Fruit fly (Drosophila melanogaster) whole organism, embryonic: Measurements from ENCODE around the gene CG43093.

Experiments
- ATbp ChIP-seq: fragments of 200-800 bp; sonication (Bioruptor generic); optimal IDR thresholded peaks from 2 replicates; lab custom pipeline; 2017; ENCODE audit warnings: missing biosample characterization, mild to moderate bottlenecking, missing genetic modification characterization, missing genetic modification reagents
- Aef1 ChIP-seq: fragments of 200-800 bp; sonication (Bioruptor generic); IDR thresholded peaks from 3 replicates; pipeline ENCODE4 v1.3.6; 2022; ENCODE audit warnings: missing biosample characterization, missing genetic modification characterization
- Atf3 ChIP-seq: fragments of 200-800 bp; sonication (Bioruptor generic); optimal IDR thresholded peaks from 3 replicates; lab custom pipeline; 2016; ENCODE audit warnings: missing biosample characterization, missing genetic modification characterization
- BtbVII ChIP-seq: fragments of 200-800 bp; sonication (Bioruptor generic); optimal IDR thresholded peaks from 3 replicates; lab custom pipeline; 2017; ENCODE audit warnings: missing biosample characterization, mild to moderate bottlenecking, missing genetic modification characterization
- C15 ChIP-seq: fragments of 200-800 bp; sonication (Bioruptor generic); IDR thresholded peaks from 3 replicates; pipeline ENCODE4 v1.3.6; 2022; ENCODE audit warnings: missing biosample characterization, missing genetic modification characterization
- CG10654 ChIP-seq: fragments of 200-800 bp; sonication (Bioruptor generic); optimal IDR thresholded peaks from 2 replicates; lab custom pipeline; 2016; ENCODE audit warnings: missing biosample characterization, missing genetic modification characterization
- CG11504 ChIP-seq: fragments of 200-800 bp; sonication (Bioruptor generic); optimal IDR thresholded peaks from 3 replicates; lab custom pipeline; 2019; ENCODE audit warnings: missing biosample characterization, mild to moderate bottlenecking, missing genetic modification characterization, moderate library complexity
- CG11695 ChIP-seq: fragments of 200-800 bp; sonication (Bioruptor generic); IDR thresholded peaks from 3 replicates; pipeline ENCODE4 v1.3.6; 2022; ENCODE audit warnings: missing biosample characterization, missing genetic modification characterization
- CG12391 ChIP-seq: fragments of 200-800 bp; sonication (Bioruptor generic); optimal IDR thresholded peaks from 3 replicates; lab custom pipeline; 2018; ENCODE audit warnings: missing biosample characterization, mild to moderate bottlenecking, missing genetic modification characterization, moderate library complexity
- CG13424 ChIP-seq: fragments of 200-800 bp; sonication (Bioruptor generic); optimal IDR thresholded peaks from 2 replicates; lab custom pipeline; 2019; ENCODE audit warnings: missing biosample characterization, mild to moderate bottlenecking, missing genetic modification characterization, moderate library complexity
- CG14860 ChIP-seq: fragments of 200-800 bp; sonication (Bioruptor generic); IDR thresholded peaks from 3 replicates; pipeline ENCODE4 v1.3.6; 2022; ENCODE audit warnings: missing biosample characterization, missing genetic modification characterization; ENCODE audit not compliant: partially characterized antibody
- CG17186 ChIP-seq: fragments of 200-800 bp; sonication (Bioruptor generic); optimal IDR thresholded peaks from 3 replicates; lab custom pipeline; 2017; ENCODE audit warnings: missing biosample characterization, missing genetic modification reagents, missing genetic modification characterization
- CG17385 ChIP-seq: fragments of 200-800 bp; sonication (Bioruptor generic); optimal IDR thresholded peaks from 3 replicates; lab custom pipeline; 2018; ENCODE audit warnings: missing biosample characterization, mild to moderate bottlenecking, missing genetic modification characterization
- CG2202 ChIP-seq: fragments of 200-800 bp; sonication (Bioruptor generic); optimal IDR thresholded peaks from 2 replicates; lab custom pipeline; 2018; ENCODE audit warnings: missing biosample characterization, mild to moderate bottlenecking, missing genetic modification characterization
- CG31441 ChIP-seq: fragments of 200-800 bp; sonication (Bioruptor generic); IDR thresholded peaks from 2 replicates; pipeline ENCODE4 v1.3.6; 2022; ENCODE audit warnings: missing biosample characterization, missing genetic modification characterization
- CG32772 ChIP-seq: fragments of 200-800 bp; sonication (Bioruptor generic); IDR thresholded peaks from 2 replicates; pipeline ENCODE4 v1.3.6; 2022; ENCODE audit warnings: missing biosample characterization, missing genetic modification characterization
- CG4404 ChIP-seq: fragments of 200-800 bp; sonication (Bioruptor generic); IDR thresholded peaks from 2 replicates; pipeline ENCODE4 v1.3.6; 2022; ENCODE audit warnings: missing biosample characterization, missing genetic modification characterization
- CG4617 ChIP-seq: fragments of 200-800 bp; sonication (Bioruptor generic); optimal IDR thresholded peaks from 3 replicates; lab custom pipeline; 2016; ENCODE audit warnings: missing biosample characterization, missing genetic modification characterization, borderline replicate concordance
- CG6254 ChIP-seq: fragments of 200-800 bp; sonication (Bioruptor generic); optimal IDR thresholded peaks from 3 replicates; lab custom pipeline; 2017; ENCODE audit warnings: mild to moderate bottlenecking, missing biosample characterization, missing genetic modification reagents, missing genetic modification characterization
- CG9727 ChIP-seq: fragments of 200-800 bp; sonication (Bioruptor generic); optimal IDR thresholded peaks from 3 replicates; lab custom pipeline; 2017; ENCODE audit warnings: missing biosample characterization, mild to moderate bottlenecking, missing genetic modification characterization
- Camta ChIP-seq: fragments of 200-800 bp; sonication (Bioruptor generic); optimal IDR thresholded peaks from 2 replicates; lab custom pipeline; 2016; ENCODE audit warnings: missing biosample characterization, missing genetic modification characterization
- HLH3B ChIP-seq: fragments of 200-800 bp; sonication (Bioruptor generic); IDR thresholded peaks from 2 replicates; pipeline ENCODE4 v1.3.6; 2022; ENCODE audit warnings: missing biosample characterization, missing genetic modification characterization
- Lpt ChIP-seq: fragments of >200 bp; optimal IDR thresholded peaks from 2 replicates; lab custom pipeline; 2018; ENCODE audit warnings: missing biosample characterization, missing genetic modification characterization
- Mad ChIP-seq: fragments of 200-800 bp; sonication (Bioruptor generic); optimal IDR thresholded peaks from 2 replicates; lab custom pipeline; 2016; ENCODE audit warnings: missing biosample characterization, missing genetic modification characterization
- Pdp1 ChIP-seq, 2 experiments: fragments of 200-800 bp; sonication (Bioruptor generic); optimal IDR thresholded peaks; 3 replicates each; lab custom pipeline; 2016; ENCODE audit warnings: missing biosample characterization in 2 of 2, missing genetic modification characterization in 2 of 2, mild to moderate bottlenecking in 1 of 2, moderate library complexity in 1 of 2
- Sox100B ChIP-seq: fragments of 200-800 bp; sonication (Bioruptor generic); optimal IDR thresholded peaks from 3 replicates; lab custom pipeline; 2018; ENCODE audit warnings: missing biosample characterization, mild to moderate bottlenecking, missing genetic modification characterization
- Sox102F ChIP-seq: fragments of 200-800 bp; sonication (Bioruptor generic); optimal IDR thresholded peaks from 2 replicates; lab custom pipeline; 2018; ENCODE audit warnings: missing biosample characterization, mild to moderate bottlenecking, missing genetic modification characterization, moderate library complexity
- bab2 ChIP-seq: fragments of 200-800 bp; sonication (Bioruptor generic); optimal IDR thresholded peaks from 2 replicates; lab custom pipeline; 2016; ENCODE audit warnings: missing biosample characterization, missing genetic modification characterization
- chif ChIP-seq, 2 experiments: fragments of 200-800 bp; sonication (Bioruptor generic); optimal IDR thresholded peaks; 3 replicates each; lab custom pipeline; 2016; ENCODE audit warnings: missing biosample characterization in 2 of 2, missing genetic modification characterization in 2 of 2
- crc ChIP-seq: fragments of 200-800 bp; sonication (Bioruptor generic); optimal IDR thresholded peaks from 2 replicates; lab custom pipeline; 2016; ENCODE audit warnings: missing biosample characterization, missing genetic modification characterization
- dan ChIP-seq: fragments of 200-800 bp; sonication (Bioruptor generic); IDR thresholded peaks from 2 replicates; pipeline ENCODE4 v1.3.6; 2022; ENCODE audit warnings: missing biosample characterization, missing genetic modification characterization
- fd3F ChIP-seq: fragments of 200-800 bp; sonication (Bioruptor generic); optimal IDR thresholded peaks from 2 replicates; lab custom pipeline; 2018; ENCODE audit warnings: missing biosample characterization, mild to moderate bottlenecking, missing genetic modification characterization, moderate library complexity
- gem ChIP-seq: fragments of 200-800 bp; sonication (Bioruptor generic); optimal IDR thresholded peaks from 2 replicates; lab custom pipeline; 2019; ENCODE audit warnings: missing biosample characterization, mild to moderate bottlenecking, missing genetic modification characterization, moderate library complexity
- grn ChIP-seq: fragments of 200-800 bp; sonication (Bioruptor generic); optimal IDR thresholded peaks from 3 replicates; lab custom pipeline; 2017; ENCODE audit warnings: missing biosample characterization, missing genetic modification characterization
- hth ChIP-seq: fragments of >200 bp; optimal IDR thresholded peaks from 2 replicates; lab custom pipeline; 2017; ENCODE audit warnings: inconsistent platforms
- jumu ChIP-seq: fragments of 200-800 bp; sonication (Bioruptor generic); optimal IDR thresholded peaks from 3 replicates; lab custom pipeline; 2016; ENCODE audit warnings: missing biosample characterization, missing genetic modification characterization
- ken ChIP-seq: fragments of 200-800 bp; sonication (Bioruptor generic); IDR thresholded peaks from 3 replicates; pipeline ENCODE4 v1.3.6; 2022; ENCODE audit warnings: missing biosample characterization, missing genetic modification characterization
- luna ChIP-seq: fragments of 200-800 bp; sonication (Bioruptor generic); optimal IDR thresholded peaks from 2 replicates; lab custom pipeline; 2016; ENCODE audit warnings: missing biosample characterization, missing genetic modification characterization
- mam ChIP-seq: fragments of 200-800 bp; sonication (Bioruptor generic); optimal IDR thresholded peaks from 3 replicates; lab custom pipeline; 2016; ENCODE audit warnings: missing biosample characterization, missing genetic modification characterization
- nau ChIP-seq: fragments of 200-800 bp; sonication (Bioruptor generic); optimal IDR thresholded peaks from 3 replicates; lab custom pipeline; 2017; ENCODE audit warnings: missing biosample characterization, mild to moderate bottlenecking, missing genetic modification characterization, missing genetic modification reagents
- nerfin-1 ChIP-seq: fragments of 200-800 bp; sonication (Bioruptor generic); optimal IDR thresholded peaks from 3 replicates; lab custom pipeline; 2019; ENCODE audit warnings: missing biosample characterization, mild to moderate bottlenecking, missing genetic modification characterization, moderate library complexity
- onecut ChIP-seq: fragments of 200-800 bp; sonication (Bioruptor generic); IDR thresholded peaks from 2 replicates; pipeline ENCODE4 v1.3.6; 2022; ENCODE audit warnings: missing biosample characterization, missing genetic modification characterization
- run ChIP-seq: fragments of 200-800 bp; sonication (Bioruptor generic); optimal IDR thresholded peaks from 3 replicates; lab custom pipeline; 2018; ENCODE audit warnings: missing biosample characterization, mild to moderate bottlenecking, missing genetic modification characterization
- scrt ChIP-seq: fragments of 200-800 bp; sonication (Bioruptor generic); optimal IDR thresholded peaks from 2 replicates; lab custom pipeline; 2018; ENCODE audit warnings: missing biosample characterization, mild to moderate bottlenecking, missing genetic modification characterization, moderate library complexity
- sisA ChIP-seq: fragments of 200-800 bp; sonication (Bioruptor generic); IDR thresholded peaks from 2 replicates; pipeline ENCODE4 v1.3.6; 2022; ENCODE audit warnings: missing biosample characterization, missing genetic modification characterization
- slou ChIP-seq: fragments of 200-800 bp; sonication (Bioruptor generic); optimal IDR thresholded peaks from 3 replicates; lab custom pipeline; 2016; ENCODE audit warnings: missing biosample characterization, missing genetic modification characterization
- slp2 ChIP-seq: fragments of 200-800 bp; sonication (Bioruptor generic); optimal IDR thresholded peaks from 2 replicates; lab custom pipeline; 2016; ENCODE audit warnings: missing biosample characterization, missing genetic modification characterization
- sqz ChIP-seq: fragments of 200-800 bp; sonication (Bioruptor generic); optimal IDR thresholded peaks from 3 replicates; lab custom pipeline; 2018; ENCODE audit warnings: missing biosample characterization, mild to moderate bottlenecking, missing genetic modification characterization
- sr ChIP-seq: fragments of 200-800 bp; sonication (Bioruptor generic); IDR thresholded peaks from 3 replicates; pipeline ENCODE4 v1.3.6; 2022; ENCODE audit warnings: missing biosample characterization, missing genetic modification characterization
- trem ChIP-seq: fragments of 200-800 bp; optimal IDR thresholded peaks from 3 replicates; lab custom pipeline; 2019; ENCODE audit warnings: missing biosample characterization, mild to moderate bottlenecking, missing genetic modification characterization, moderate library complexity

Gene CG43093

DNA sequence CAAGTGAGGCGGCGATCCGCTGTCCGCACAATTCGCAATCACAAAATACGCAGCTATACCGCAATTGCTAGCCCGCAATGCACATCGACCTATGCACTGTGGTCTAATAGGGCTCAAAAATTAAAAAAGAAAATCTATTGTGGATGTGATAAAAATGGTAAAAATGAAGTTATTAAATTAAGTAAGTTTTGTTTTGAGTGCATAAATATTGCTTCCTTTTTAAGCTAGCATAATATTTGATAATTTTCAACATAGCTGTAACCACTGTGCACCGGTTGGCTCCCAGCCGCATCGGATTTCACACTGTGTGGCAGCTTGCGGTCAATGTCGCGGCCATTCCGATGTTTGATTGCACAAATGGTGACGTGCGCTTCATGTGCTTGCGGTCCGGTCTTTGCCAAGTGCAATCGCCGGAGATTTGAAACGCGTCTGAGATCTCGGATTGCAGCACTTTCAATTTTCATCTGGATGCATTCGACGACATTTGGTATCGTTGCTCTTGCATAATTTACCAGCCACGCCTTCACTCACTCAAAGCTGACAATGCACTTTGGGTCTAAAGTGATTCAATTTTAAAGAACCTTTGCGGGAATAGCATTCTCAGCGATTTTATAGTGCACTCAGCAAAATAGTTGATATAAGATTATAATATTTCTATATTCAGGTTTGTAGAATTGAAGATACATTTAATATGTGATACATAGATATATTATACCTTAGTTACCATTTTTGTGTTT lies 46.5 kb upstream of the CG43093 start (continued):
- TF ChIP-seq Mad (GFP tag; lab: Kevin White, UChicago), result no peak
- no peak for TF ChIP-seq mam (GFP tag; lab: Kevin White, UChicago)
- no peak for TF ChIP-seq slou (GFP tag; lab: Kevin White, UChicago)
- no peak for TF ChIP-seq slp2 (GFP tag; lab: Kevin White, UChicago)
- no peak for TF ChIP-seq CG17186 (GFP tag; lab: Kevin White, UChicago)
- no peak for TF ChIP-seq fd3F
- TF ChIP-seq crc (GFP tag; lab: Kevin White, UChicago), result no peak
- no peak for TF ChIP-seq CG17385
- no peak for TF ChIP-seq nerfin-1 (tag; lab: Kevin White, UChicago)
- TF ChIP-seq Atf3 (GFP tag; lab: Kevin White, UChicago), result no peak
- TF ChIP-seq ken, result 0 out of 3 replicates have a peak, but pooled peaks have one; percentile 28
- TF ChIP-seq CG14860 (GFP tag; lab: Robert Waterston, UW), result no peak
- TF ChIP-seq Camta (GFP tag; lab: Kevin White, UChicago), result no peak
- no peak for TF ChIP-seq hth (lab: Kevin White, UChicago)
- TF ChIP-seq bab2 (GFP tag; lab: Kevin White, UChicago), result no peak
- no peak for TF ChIP-seq CG12391
- no peak for TF ChIP-seq CG4617 (GFP tag; lab: Kevin White, UChicago)
- no peak for TF ChIP-seq dan (GFP tag; lab: Robert Waterston, UW)
- no peak for TF ChIP-seq ATbp (GFP tag; lab: Kevin White, UChicago)
- no peak for TF ChIP-seq CG2202 (tag; lab: Kevin White, UChicago)
- no peak; the same call in 2 of the 3 replicates for TF ChIP-seq Aef1 (GFP tag; lab: Robert Waterston, UW)
- peak; percentile 34; the same call in 1 of the 2 replicates for TF ChIP-seq CG32772 (GFP tag; lab: Robert Waterston, UW)
- no peak for TF ChIP-seq Pdp1 (GFP tag; optimal IDR thresholded peaks at IDR 0.05; lab: Kevin White, UChicago)
- TF ChIP-seq CG11695 (GFP tag; lab: Robert Waterston, UW), result 0 out of 3 replicates have a peak, but pooled peaks have one; percentile 16
- 0 out of 2 replicates have a peak, but pooled peaks have one; percentile 18 for TF ChIP-seq CG31441
- TF ChIP-seq sqz (GFP tag; lab: Kevin White, UChicago), result no peak
- peak; percentile 65 for TF ChIP-seq CG4404 (GFP tag; lab: Robert Waterston, UW)
- no peak for TF ChIP-seq sr (GFP tag; lab: Robert Waterston, UW)
- no peak for TF ChIP-seq CG10654 (GFP tag; lab: Kevin White, UChicago)
- no peak for TF ChIP-seq C15 (GFP tag; lab: Robert Waterston, UW)
- peak; percentile 20 for TF ChIP-seq CG9727 (GFP tag; lab: Kevin White, UChicago)
- TF ChIP-seq Lpt, result no peak
- TF ChIP-seq HLH3B (GFP tag; lab: Robert Waterston, UW), result 0 out of 2 replicates have a peak, but pooled peaks have one; percentile 46
- TF ChIP-seq onecut (GFP tag; lab: Robert Waterston, UW), result no peak
- no peak for TF ChIP-seq nau (GFP tag; lab: Kevin White, UChicago)
- no peak for TF ChIP-seq CG6254 (GFP tag; lab: Kevin White, UChicago)
- peak; percentile 49 for TF ChIP-seq gem (tag; lab: Kevin White, UChicago)
- TF ChIP-seq Sox102F (GFP tag; lab: Kevin White, UChicago), result peak; percentile 13
- no peak for TF ChIP-seq scrt (GFP tag; lab: Kevin White, UChicago)
- TF ChIP-seq CG13424 (tag; lab: Kevin White, UChicago), result no peak
- TF ChIP-seq grn (GFP tag; lab: Kevin White, UChicago), result no peak
- no peak for TF ChIP-seq trem
- TF ChIP-seq CG11504 (tag; lab: Kevin White, UChicago), result peak; percentile 39
- no peak for TF ChIP-seq jumu
- TF ChIP-seq sisA, result peak; percentile 37; the same call in 1 of the 2 replicates
- no peak for TF ChIP-seq Sox100B (GFP tag; lab: Kevin White, UChicago)
- TF ChIP-seq luna, result no peak
- TF ChIP-seq chif (GFP tag; optimal IDR thresholded peaks at IDR 0.05; lab: Kevin White, UChicago), result no peak
- TF ChIP-seq BtbVII (GFP tag; lab: Kevin White, UChicago), result no peak
- TF ChIP-seq run (tag; lab: Kevin White, UChicago), result no peak
